Worm (Caenorhabditis elegans) whole organism, L4/young adult: Measurements from ENCODE around the gene ptp-3.

Source experiments
- W03F9.2 ChIP-seq: fragments of 150-350 bp; optimal IDR thresholded peaks from 2 replicates; lab custom pipeline; 2014; ENCODE audit warnings: missing biosample characterization, missing genetic modification characterization
- dao-5 ChIP-seq: sonication (generic microtip); optimal IDR thresholded peaks from 2 replicates; lab custom pipeline; 2016; ENCODE audit warnings: missing genotype, missing genetic modification characterization, moderate library complexity, missing compliant biosample characterization
- him-1 ChIP-seq: sonication (generic microtip); optimal IDR thresholded peaks from 2 replicates; lab custom pipeline; 2016; ENCODE audit warnings: missing genotype, missing genetic modification reagents, missing genetic modification characterization, missing compliant biosample characterization

ptp-3 gene

ce11 chrII:10993607-10994229 lies 18.4 kb downstream of the ptp-3 start:
- TF ChIP-seq dao-5 (no peak), him-1 (tag; lab: Kevin White, UChicago) (no peak), W03F9.2 (no peak)

- TF ChIP-seq dao-5 (no peak), him-1 (tag; lab: Kevin White, UChicago) (no peak), W03F9.2 (no peak)
These were observed 20.3 kb downstream of the ptp-3 start for ce11 chrII:10995600-10995999.

- TF ChIP-seq dao-5, result no peak
- TF ChIP-seq W03F9.2, result no peak
- no peak for TF ChIP-seq him-1 (tag; lab: Kevin White, UChicago)
These were observed 23.8 kb downstream of the ptp-3 start for ce11 chrII:10999109-10999508.

- TF ChIP-seq dao-5 (no peak), him-1 (tag; lab: Kevin White, UChicago) (no peak), W03F9.2 (no peak)
These were observed 29.0 kb downstream of the ptp-3 start for ce11 chrII:11004381-11004780.

ce11 chrII:11010914-11011313 lies 35.6 kb downstream of the ptp-3 start:
- TF ChIP-seq W03F9.2 (no peak), dao-5 (no peak), him-1 (tag; lab: Kevin White, UChicago) (no peak)

ce11 chrII:11012532-11013179 lies 37.3 kb downstream of the ptp-3 start:
- TF ChIP-seq W03F9.2 (no peak), dao-5 (no peak), him-1 (tag; lab: Kevin White, UChicago) (no peak)

ce11 chrII:11013667-11014066 lies 38.3 kb downstream of the ptp-3 start, which contains the start of gene col-81:
col-81 (minus strand) TSS chrII:11013767.
- no peak for TF ChIP-seq dao-5
- TF ChIP-seq W03F9.2, result no peak
- no peak for TF ChIP-seq him-1 (tag; lab: Kevin White, UChicago)

- TF ChIP-seq dao-5 (no peak), W03F9.2 (no peak), him-1 (tag; lab: Kevin White, UChicago) (no peak)
These were observed 39.9 kb downstream of the ptp-3 start for ce11 chrII:11015210-11015609.

- no peak for TF ChIP-seq W03F9.2
- TF ChIP-seq dao-5, result no peak
- TF ChIP-seq him-1 (tag; lab: Kevin White, UChicago), result no peak
These were observed 40.4 kb downstream of the ptp-3 start for ce11 chrII:11015734-11016133.

ce11 chrII:11016435-11016834 lies 41.1 kb downstream of the ptp-3 start:
- TF ChIP-seq him-1 (tag; lab: Kevin White, UChicago), result no peak
- no peak for TF ChIP-seq dao-5
- no peak for TF ChIP-seq W03F9.2

- TF ChIP-seq him-1 (tag; lab: Kevin White, UChicago) (no peak), W03F9.2 (no peak), dao-5 (no peak)
These were observed 41.3 kb downstream of the ptp-3 start, which contains the start of gene ram-2 for ce11 chrII:11016835-11016883. ram-2 (minus strand) TSS chrII:11016881.

- TF ChIP-seq dao-5 (no peak), him-1 (tag; lab: Kevin White, UChicago) (no peak), W03F9.2 (no peak)
These were observed 41.5 kb downstream of the ptp-3 start for ce11 chrII:11016884-11017283.

- TF ChIP-seq him-1 (tag; lab: Kevin White, UChicago), result no peak
- no peak for TF ChIP-seq W03F9.2
- TF ChIP-seq dao-5, result no peak
These were observed 45.4 kb downstream of the ptp-3 start for ce11 chrII:11020707-11021106.

- TF ChIP-seq dao-5, result no peak
- peak; percentile 33 for TF ChIP-seq W03F9.2
- TF ChIP-seq him-1 (tag; lab: Kevin White, UChicago), result no peak
These were observed 46.7 kb downstream of the ptp-3 start, which contains the start of gene let-858 for ce11 chrII:11022023-11022422. let-858 (plus strand) TSS chrII:11022370.

ce11 chrII:11025566-11025965 lies 50.2 kb downstream of the ptp-3 start, which contains the start of gene F33A8.7:
F33A8.7 (minus strand) TSS chrII:11025666.
- TF ChIP-seq dao-5 (no peak), W03F9.2 (no peak), him-1 (tag; lab: Kevin White, UChicago) (no peak)

- no peak for TF ChIP-seq him-1 (tag; lab: Kevin White, UChicago)
- TF ChIP-seq W03F9.2, result no peak
- TF ChIP-seq dao-5, result no peak
These were observed 52.4 kb downstream of the ptp-3 start for ce11 chrII:11027777-11028176.
